Worm (Caenorhabditis elegans) whole organism, L4 larva: ENCODE results near the gene D1022.3.

Experiments
- D1046.2 ChIP-seq: fragments of 200-800 bp; sonication (Bioruptor generic); IDR thresholded peaks from 2 replicates; pipeline ENCODE4 v1.3.6; 2022; ENCODE audit warnings: missing genetic modification characterization, missing compliant biosample characterization
- F44E2.7 ChIP-seq: fragments of 200-800 bp; sonication (Bioruptor generic); IDR thresholded peaks from 2 replicates; pipeline ENCODE4 v2.1.2; 2022; ENCODE audit warnings: missing genetic modification characterization, missing compliant biosample characterization
- ceh-62 ChIP-seq: sonication (generic microtip); optimal IDR thresholded peaks from 2 replicates; lab custom pipeline; 2017; ENCODE audit warnings: missing biosample characterization, missing genetic modification characterization
- ces-1 ChIP-seq: fragments of 150-350 bp; sonication (generic microtip); optimal IDR thresholded peaks from 4 replicates; lab custom pipeline; 2014; ENCODE audit warnings: missing biosample characterization, missing genetic modification reagents, missing genetic modification characterization
- daf-12 ChIP-seq: fragments of 150-350 bp; optimal IDR thresholded peaks from 2 replicates; lab custom pipeline; 2014; ENCODE audit warnings: missing biosample characterization, missing genetic modification reagents, missing genetic modification characterization
- daf-8 ChIP-seq: fragments of 200-800 bp; sonication (Bioruptor generic); IDR thresholded peaks from 2 replicates; pipeline ENCODE4 v1.3.6; 2022; ENCODE audit warnings: missing genetic modification characterization, missing compliant biosample characterization
- fkh-10 ChIP-seq: fragments of 150-350 bp; optimal IDR thresholded peaks from 2 replicates; lab custom pipeline; 2014; ENCODE audit warnings: missing biosample characterization, missing genetic modification reagents, missing genetic modification characterization
- fos-1 ChIP-seq: fragments of 150-350 bp; optimal IDR thresholded peaks from 2 replicates; lab custom pipeline; 2014; ENCODE audit warnings: missing biosample characterization, missing genetic modification characterization
- lin-13 ChIP-seq: fragments of 150-350 bp; optimal IDR thresholded peaks from 2 replicates; lab custom pipeline; 2014; ENCODE audit warnings: missing biosample characterization, missing genetic modification reagents, missing genetic modification characterization
- lsy-2 ChIP-seq, 2 experiments: fragments of 150-350 bp in 1 of 2; sonication (generic microtip) in 1 of 2; optimal IDR thresholded peaks; 2 replicates each; lab custom pipeline; 2014 to 2017; ENCODE audit warnings: missing biosample characterization in 2 of 2, missing genetic modification characterization in 2 of 2
- nhr-10 ChIP-seq: fragments of 150-350 bp; optimal IDR thresholded peaks from 2 replicates; lab custom pipeline; 2014; ENCODE audit warnings: missing biosample characterization, missing genetic modification characterization
- nhr-77 ChIP-seq: fragments of 150-350 bp; optimal IDR thresholded peaks from 2 replicates; lab custom pipeline; 2014; ENCODE audit warnings: missing biosample characterization, missing genetic modification characterization
- saeg-2 ChIP-seq: fragments of 200-800 bp; sonication (Bioruptor generic); IDR thresholded peaks from 2 replicates; pipeline ENCODE4 v1.3.6; 2022; ENCODE audit warnings: missing genetic modification reagents, missing genetic modification characterization, missing compliant biosample characterization
- unc-39 ChIP-seq: sonication (generic microtip); optimal IDR thresholded peaks from 2 replicates; lab custom pipeline; 2017; ENCODE audit warnings: missing biosample characterization, missing genetic modification characterization

- no peak for TF ChIP-seq F44E2.7
- no peak for TF ChIP-seq lsy-2 (tag; optimal IDR thresholded peaks at IDR 0.05; lab: Kevin White, UChicago)
- TF ChIP-seq daf-8 (GFP tag; lab: Robert Waterston, UW): no peak
- no peak for TF ChIP-seq fkh-10 (GFP tag; lab: Kevin White, UChicago)
- no peak for TF ChIP-seq D1046.2 (GFP tag; lab: Robert Waterston, UW)
- no peak for TF ChIP-seq lin-13
- no peak for TF ChIP-seq ces-1
- TF ChIP-seq nhr-77 (tag; lab: Kevin White, UChicago): no peak
- no peak for TF ChIP-seq ceh-62 (tag; lab: Kevin White, UChicago)
- TF ChIP-seq unc-39 (tag; lab: Kevin White, UChicago): no peak
- no peak for TF ChIP-seq fos-1 (tag; lab: Kevin White, UChicago)
- no peak for TF ChIP-seq daf-12
- TF ChIP-seq saeg-2: no peak
- TF ChIP-seq nhr-10 (tag; lab: Kevin White, UChicago): no peak
Measured at ce11 chrII:7493599-7493998, 37.5 kb upstream of the D1022.3 start, which contains the start of gene nas-23.
